Comparison of ENCODE assay signal across 1 fruit fly cellular context in genomic region chrX:6549428-6550117, dm6.
TF ChIP-seq lines count a peak whose summit lies in the region.

No protein-coding gene starts in this region.

TF ChIP-seq in whole organism, embryonic, 481 proteins besides CTCF, POLR2A, EP300 and RAD21 (continued from another document):
- TF ChIP-seq rib (GFP tag; IDR thresholded peaks at IDR 0.05; lab: Robert Waterston, UW) (peak; percentile 96), CG9817 (tag; optimal IDR thresholded peaks at IDR 0.05; lab: Kevin White, UChicago) (peak; percentile 94), Sry-δ (GFP tag; optimal IDR thresholded peaks at IDR 0.05; lab: Kevin White, UChicago) (peak; percentile 75), dmrt11E (tag; optimal IDR thresholded peaks at IDR 0.05; lab: Kevin White, UChicago) (peak; percentile 88), Doc2 (GFP tag; IDR thresholded peaks at IDR 0.05; lab: Robert Waterston, UW) (peak; percentile 76), HLH54F (GFP tag; optimal IDR thresholded peaks at IDR 0.05; lab: Kevin White, UChicago) (peak; percentile 96), kay (GFP tag; optimal IDR thresholded peaks at IDR 0.05; lab: Kevin White, UChicago) (no peak), CG4820 (GFP tag; optimal IDR thresholded peaks at IDR 0.05; lab: Kevin White, UChicago) (peak; percentile 96), CG17328 (GFP tag; IDR thresholded peaks at IDR 0.05; lab: Robert Waterston, UW) (peak; percentile 96), CG8478 (optimal IDR thresholded peaks at IDR 0.05; lab: Kevin White, UChicago) (no peak), luna (GFP tag; optimal IDR thresholded peaks at IDR 0.05; lab: Kevin White, UChicago) (peak; percentile 88), fd102C (GFP tag; optimal IDR thresholded peaks at IDR 0.05; lab: Kevin White, UChicago) (peak; percentile 90), Dip2 (GFP tag; IDR thresholded peaks at IDR 0.05; lab: Robert Waterston, UW) (peak; percentile 68; the same call in 1 of the 2 replicates), pzg (GFP tag; optimal IDR thresholded peaks at IDR 0.05; lab: Kevin White, UChicago) (peak; percentile 25), Poxn (GFP tag; IDR thresholded peaks at IDR 0.05; lab: Robert Waterston, UW) (peak; percentile 79), Eip74EF (GFP tag; optimal IDR thresholded peaks at IDR 0.05; lab: Kevin White, UChicago) (peak in 1 of 2 experiments; percentile 81), CG6791 (GFP tag; IDR thresholded peaks at IDR 0.05; lab: Robert Waterston, UW; ENCODE audit: partially characterized antibody) (no peak), pros (GFP tag; optimal IDR thresholded peaks at IDR 0.05; lab: Kevin White, UChicago) (no peak), CG12155 (GFP tag; optimal IDR thresholded peaks at IDR 0.05; lab: Kevin White, UChicago) (peak; percentile 95), CG32532 (GFP tag; IDR thresholded peaks at IDR 0.05; lab: Robert Waterston, UW) (peak; percentile 98), CG9876 (GFP tag; optimal IDR thresholded peaks at IDR 0.05; lab: Kevin White, UChicago) (peak; percentile 84), CG2199 (GFP tag; IDR thresholded peaks at IDR 0.05; lab: Robert Waterston, UW) (peak; percentile 92), CG17385 (GFP tag; optimal IDR thresholded peaks at IDR 0.05; lab: Kevin White, UChicago) (peak; percentile 94), CG1233 (GFP tag; optimal IDR thresholded peaks at IDR 0.05; lab: Kevin White, UChicago) (peak; percentile 95), crp (GFP tag; optimal IDR thresholded peaks at IDR 0.05; lab: Kevin White, UChicago) (peak in 1 of 2 experiments; percentile 36), PHDP (tag; optimal IDR thresholded peaks at IDR 0.05; lab: Kevin White, UChicago) (peak; percentile 91), CG10267 (tag; optimal IDR thresholded peaks at IDR 0.05; lab: Kevin White, UChicago) (peak; percentile 90), CG8944 (GFP tag; optimal IDR thresholded peaks at IDR 0.05; lab: Kevin White, UChicago) (peak; percentile 90), wek (GFP tag; optimal IDR thresholded peaks at IDR 0.05; lab: Kevin White, UChicago) (peak; percentile 78), Taf1 (GFP tag; IDR thresholded peaks at IDR 0.05; lab: Robert Waterston, UW) (peak; percentile 95), CG8281 (tag; optimal IDR thresholded peaks at IDR 0.05; lab: Kevin White, UChicago) (peak; percentile 73), phol (tag; optimal IDR thresholded peaks at IDR 0.05; lab: Kevin White, UChicago) (peak; percentile 94), en (GFP tag; optimal IDR thresholded peaks at IDR 0.05; lab: Kevin White, UChicago) (peak; percentile 86)
